Worm (Caenorhabditis elegans): ENCODE data around the gene Y65A5A.24.
"Not testable (repeated sequence)": the region's sequence is repeated elsewhere in the genome, so short reads cannot be mapped to it uniquely, and the experiment has no call there.

DNA sequence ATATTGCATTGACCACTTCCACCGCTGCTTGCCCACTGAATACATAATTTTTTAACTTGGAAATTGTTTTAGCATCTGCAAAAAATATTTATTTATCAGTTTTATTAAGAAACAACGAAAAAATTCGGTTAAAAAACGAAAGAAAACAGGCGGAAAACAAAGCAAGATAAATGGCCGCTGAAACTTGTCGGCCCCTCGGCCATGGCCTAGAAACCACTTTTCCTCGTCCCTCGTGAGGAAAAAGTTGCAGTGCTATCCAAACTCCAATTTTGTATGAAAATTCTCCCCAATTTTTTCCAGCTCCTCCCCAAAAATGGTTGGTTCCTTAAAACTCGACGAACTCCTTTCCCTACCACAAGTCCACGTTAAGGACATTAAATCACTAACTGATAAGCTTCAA is 30.6 kb downstream of the Y65A5A.24 start, which contains the start of gene Y10G11A.1:
- not testable (repeated sequence) for TF ChIP-seq ceh-91 (GFP tag; IDR thresholded peaks at IDR 0.05); hmg-20 (GFP tag; IDR thresholded peaks at IDR 0.05); tbx-9 (tag; optimal IDR thresholded peaks at IDR 0.05; ENCODE audit: borderline replicate concordance); ama-1 (optimal IDR thresholded peaks at IDR 0.05); ama-1 (GFP tag; optimal IDR thresholded peaks at IDR 0.05); rec-8 (tag; optimal IDR thresholded peaks at IDR 0.05); madf-6 (GFP tag; IDR thresholded peaks at IDR 0.05); F10E7.11 (tag; optimal IDR thresholded peaks at IDR 0.05); nfya-1 (tag; optimal IDR thresholded peaks at IDR 0.05; ENCODE audit: borderline replicate concordance, insufficient read depth); F57C9.4 (tag; optimal IDR thresholded peaks at IDR 0.05)
